Fruit fly (Drosophila melanogaster) whole organism, embryonic: Measurements from ENCODE around the gene PAPLA1.

ENCODE experiments used
- Aef1 ChIP-seq: fragments of 200-800 bp; sonication (Bioruptor generic); IDR thresholded peaks from 3 replicates; pipeline ENCODE4 v1.3.6; 2022; ENCODE audit warnings: missing biosample characterization, missing genetic modification characterization
- Awh ChIP-seq: fragments of 200-800 bp; sonication (Bioruptor generic); IDR thresholded peaks from 2 replicates; pipeline ENCODE4, ENCODE4 v1.3.6; 2022; ENCODE audit warnings: missing biosample characterization, missing genetic modification characterization
- Blimp-1 ChIP-seq: fragments of 200-800 bp; sonication (Bioruptor generic); optimal IDR thresholded peaks from 3 replicates; lab custom pipeline; 2018; ENCODE audit warnings: missing biosample characterization, missing genetic modification characterization, mild to moderate bottlenecking, moderate library complexity, missing genetic modification reagents
- BtbVII ChIP-seq: fragments of 200-800 bp; sonication (Bioruptor generic); optimal IDR thresholded peaks from 3 replicates; lab custom pipeline; 2017; ENCODE audit warnings: missing biosample characterization, mild to moderate bottlenecking, missing genetic modification characterization
- CG10959 ChIP-seq: fragments of 200-800 bp; sonication (Bioruptor generic); IDR thresholded peaks from 2 replicates; pipeline ENCODE4 v1.3.6; 2022; ENCODE audit warnings: missing biosample characterization, missing genetic modification characterization
- CG15514 ChIP-seq: fragments of 200-800 bp; sonication (Bioruptor generic); optimal IDR thresholded peaks from 3 replicates; lab custom pipeline; 2017; ENCODE audit warnings: missing biosample characterization, missing genetic modification characterization, mild to moderate bottlenecking, moderate library complexity, missing genetic modification reagents
- CG17568 ChIP-seq: fragments of 200-800 bp; sonication (Bioruptor generic); optimal IDR thresholded peaks from 2 replicates; lab custom pipeline; 2018; ENCODE audit warnings: missing biosample characterization, mild to moderate bottlenecking, missing genetic modification characterization, moderate library complexity
- CG2129 ChIP-seq: fragments of 200-800 bp; sonication (Bioruptor generic); IDR thresholded peaks from 2 replicates; pipeline ENCODE4 v1.3.6; 2022; ENCODE audit warnings: missing biosample characterization, missing genetic modification characterization; ENCODE audit not compliant: partially characterized antibody
- CG31365 ChIP-seq: fragments of 200-800 bp; sonication (Bioruptor generic); optimal IDR thresholded peaks from 2 replicates; lab custom pipeline; 2018; ENCODE audit warnings: missing biosample characterization, mild to moderate bottlenecking, missing genetic modification characterization
- CG33557 ChIP-seq: fragments of 200-800 bp; sonication (Bioruptor generic); optimal IDR thresholded peaks from 2 replicates; lab custom pipeline; 2019; ENCODE audit warnings: missing biosample characterization, mild to moderate bottlenecking, missing genetic modification characterization, moderate library complexity
- CG3407 ChIP-seq: fragments of 200-800 bp; sonication (Bioruptor generic); optimal IDR thresholded peaks from 2 replicates; lab custom pipeline; 2018; ENCODE audit warnings: missing biosample characterization, mild to moderate bottlenecking, missing genetic modification characterization
- CG34376 ChIP-seq: fragments of 200-800 bp; sonication (Bioruptor generic); optimal IDR thresholded peaks from 2 replicates; lab custom pipeline; 2018; ENCODE audit warnings: missing biosample characterization, mild to moderate bottlenecking, missing genetic modification characterization
- CG4282 ChIP-seq: fragments of 200-800 bp; sonication (Bioruptor generic); optimal IDR thresholded peaks from 2 replicates; lab custom pipeline; 2016; ENCODE audit warnings: missing biosample characterization, missing genetic modification characterization
- CG4854 ChIP-seq: fragments of 200-800 bp; sonication (Bioruptor generic); optimal IDR thresholded peaks from 2 replicates; lab custom pipeline; 2016; ENCODE audit warnings: missing biosample characterization, missing genetic modification characterization, inconsistent platforms
- CG5245 ChIP-seq: fragments of 200-800 bp; sonication (Bioruptor generic); optimal IDR thresholded peaks from 3 replicates; lab custom pipeline; 2016; ENCODE audit warnings: missing biosample characterization, missing genetic modification characterization
- CG6765 ChIP-seq: fragments of 200-800 bp; sonication (Bioruptor generic); optimal IDR thresholded peaks from 3 replicates; lab custom pipeline; 2017; ENCODE audit warnings: missing biosample characterization, mild to moderate bottlenecking, missing genetic modification characterization
- Camta ChIP-seq: fragments of 200-800 bp; sonication (Bioruptor generic); optimal IDR thresholded peaks from 2 replicates; lab custom pipeline; 2016; ENCODE audit warnings: missing biosample characterization, missing genetic modification characterization
- Dad ChIP-seq: fragments of 200-800 bp; sonication (Bioruptor generic); optimal IDR thresholded peaks from 3 replicates; lab custom pipeline; 2016; ENCODE audit warnings: missing biosample characterization, missing genetic modification characterization
- Dll ChIP-seq: fragments of 200-800 bp; sonication (Bioruptor generic); IDR thresholded peaks from 4 replicates; pipeline ENCODE4 v1.3.6; 2022; ENCODE audit warnings: missing biosample characterization, missing genetic modification characterization; ENCODE audit not compliant: partially characterized antibody
- E2f1 ChIP-seq: fragments of 200-800 bp; sonication (Bioruptor generic); IDR thresholded peaks from 2 replicates; pipeline ENCODE4 v1.3.6; 2022; ENCODE audit warnings: missing biosample characterization, missing genetic modification characterization
- E2f2 ChIP-seq: fragments of 200-800 bp; sonication (Bioruptor generic); IDR thresholded peaks from 2 replicates; pipeline ENCODE4 v1.3.6; 2022; ENCODE audit warnings: missing biosample characterization, missing genetic modification characterization
- Eip74EF ChIP-seq, 2 experiments: fragments of 200-800 bp in 1 of 2; fragments of >200 bp in 1 of 2; sonication (Bioruptor generic) in 1 of 2; optimal IDR thresholded peaks; 2 replicates each; lab custom pipeline; 2017 to 2019; ENCODE audit warnings: missing biosample characterization in 2 of 2, missing genetic modification characterization in 2 of 2, mild to moderate bottlenecking in 1 of 2, moderate library complexity in 1 of 2
- Ets97D ChIP-seq: fragments of 200-800 bp; sonication (Bioruptor generic); optimal IDR thresholded peaks from 3 replicates; lab custom pipeline; 2016; ENCODE audit warnings: missing biosample characterization, missing genetic modification characterization
- H15 ChIP-seq: fragments of 200-800 bp; sonication (Bioruptor generic); IDR thresholded peaks from 3 replicates; pipeline ENCODE4 v1.3.6; 2022; ENCODE audit warnings: missing biosample characterization, missing genetic modification characterization
- HLH54F ChIP-seq: fragments of 200-800 bp; sonication (Bioruptor generic); optimal IDR thresholded peaks from 3 replicates; lab custom pipeline; 2016; ENCODE audit warnings: missing biosample characterization, missing genetic modification characterization
- Hr3 ChIP-seq: fragments of 200-800 bp; sonication (Bioruptor generic); optimal IDR thresholded peaks from 3 replicates; lab custom pipeline; 2016; ENCODE audit warnings: missing biosample characterization, missing genetic modification characterization
- Hsf ChIP-seq: fragments of 200-800 bp; sonication (Bioruptor generic); optimal IDR thresholded peaks from 3 replicates; lab custom pipeline; 2016; ENCODE audit warnings: missing biosample characterization, missing genetic modification characterization
- Neu2 ChIP-seq: fragments of 200-800 bp; sonication (Bioruptor generic); optimal IDR thresholded peaks from 3 replicates; lab custom pipeline; 2016; ENCODE audit warnings: missing biosample characterization, missing genetic modification characterization, borderline replicate concordance
- Nf-YA ChIP-seq: fragments of 200-800 bp; sonication (Bioruptor generic); IDR thresholded peaks from 2 replicates; pipeline ENCODE4 v1.3.6; 2022; ENCODE audit warnings: missing biosample characterization, missing genetic modification characterization
- Sry-β ChIP-seq: fragments of 200-800 bp; sonication (Bioruptor generic); optimal IDR thresholded peaks from 2 replicates; lab custom pipeline; 2018; ENCODE audit warnings: missing biosample characterization, mild to moderate bottlenecking, missing genetic modification characterization, moderate library complexity
- YL-1 ChIP-seq: fragments of 200-800 bp; sonication (Bioruptor generic); optimal IDR thresholded peaks from 3 replicates; lab custom pipeline; 2017; ENCODE audit warnings: missing biosample characterization, mild to moderate bottlenecking, missing genetic modification characterization
- ac ChIP-seq: fragments of 200-800 bp; sonication (Bioruptor generic); optimal IDR thresholded peaks from 3 replicates; lab custom pipeline; 2017; ENCODE audit warnings: missing biosample characterization, mild to moderate bottlenecking, missing genetic modification characterization
- bigmax ChIP-seq: fragments of 200-800 bp; sonication (Bioruptor generic); optimal IDR thresholded peaks from 2 replicates; lab custom pipeline; 2018; ENCODE audit warnings: missing biosample characterization, mild to moderate bottlenecking, missing genetic modification characterization
- cg ChIP-seq: fragments of 200-800 bp; sonication (Bioruptor generic); optimal IDR thresholded peaks from 3 replicates; lab custom pipeline; 2019; ENCODE audit warnings: missing biosample characterization, mild to moderate bottlenecking, missing genetic modification characterization, moderate library complexity
- en ChIP-seq: fragments of 200-800 bp; sonication (Bioruptor generic); optimal IDR thresholded peaks from 2 replicates; lab custom pipeline; 2016; ENCODE audit warnings: missing biosample characterization, missing genetic modification characterization
- grau ChIP-seq: fragments of 200-800 bp; optimal IDR thresholded peaks from 3 replicates; lab custom pipeline; 2019; ENCODE audit warnings: missing biosample characterization, mild to moderate bottlenecking, missing genetic modification characterization, moderate library complexity
- hbn ChIP-seq: fragments of 200-800 bp; sonication (Bioruptor generic); IDR thresholded peaks from 2 replicates; pipeline ENCODE4 v1.3.6; 2022; ENCODE audit warnings: missing biosample characterization, missing genetic modification characterization; ENCODE audit not compliant: partially characterized antibody
- jing ChIP-seq: fragments of 200-800 bp; sonication (Bioruptor generic); optimal IDR thresholded peaks from 2 replicates; lab custom pipeline; 2018; ENCODE audit warnings: missing biosample characterization, mild to moderate bottlenecking, missing genetic modification characterization
- lola ChIP-seq, 3 experiments: fragments of >200 bp in 2 of 3; fragments of 200-800 bp in 1 of 3; sonication (Bioruptor generic) in 1 of 3; optimal IDR thresholded peaks; 2 replicates each; lab custom pipeline; 2017 to 2019; ENCODE audit warnings: missing biosample characterization in 3 of 3, missing genetic modification characterization in 3 of 3, mild to moderate bottlenecking in 1 of 3, moderate library complexity in 1 of 3
- mirr ChIP-seq: fragments of 200-800 bp; sonication (Bioruptor generic); optimal IDR thresholded peaks from 3 replicates; lab custom pipeline; 2018; ENCODE audit warnings: missing biosample characterization, mild to moderate bottlenecking, missing genetic modification characterization
- peb ChIP-seq: fragments of 200-800 bp; sonication (Bioruptor generic); IDR thresholded peaks from 2 replicates; pipeline ENCODE4 v1.3.6; 2022; ENCODE audit warnings: missing biosample characterization, missing genetic modification characterization
- phol ChIP-seq: fragments of 200-800 bp; sonication (Bioruptor generic); optimal IDR thresholded peaks from 3 replicates; lab custom pipeline; 2018; ENCODE audit warnings: missing biosample characterization, mild to moderate bottlenecking, missing genetic modification characterization, moderate library complexity
- salm ChIP-seq: fragments of 200-800 bp; sonication (Bioruptor generic); optimal IDR thresholded peaks from 2 replicates; lab custom pipeline; 2018; ENCODE audit warnings: missing biosample characterization, mild to moderate bottlenecking, missing genetic modification characterization
- sd ChIP-seq: fragments of 200-800 bp; sonication (Bioruptor generic); optimal IDR thresholded peaks from 3 replicates; lab custom pipeline; 2018; ENCODE audit warnings: missing biosample characterization, mild to moderate bottlenecking, missing genetic modification characterization, moderate library complexity
- sqz ChIP-seq: fragments of 200-800 bp; sonication (Bioruptor generic); optimal IDR thresholded peaks from 3 replicates; lab custom pipeline; 2018; ENCODE audit warnings: missing biosample characterization, mild to moderate bottlenecking, missing genetic modification characterization
- tup ChIP-seq: fragments of 200-800 bp; sonication (Bioruptor generic); optimal IDR thresholded peaks from 2 replicates; lab custom pipeline; 2016; ENCODE audit warnings: missing biosample characterization, mild to moderate bottlenecking, missing genetic modification characterization, moderate library complexity
- yki ChIP-seq: fragments of >200 bp; optimal IDR thresholded peaks from 3 replicates; lab custom pipeline; 2018
- zf30C ChIP-seq: fragments of 200-800 bp; sonication (Bioruptor generic); optimal IDR thresholded peaks from 3 replicates; lab custom pipeline; 2018; ENCODE audit warnings: missing biosample characterization, mild to moderate bottlenecking, missing genetic modification characterization
- zfh1 ChIP-seq: fragments of 200-800 bp; sonication (Bioruptor generic); IDR thresholded peaks from 3 replicates; pipeline ENCODE4 v1.3.6; 2022; ENCODE audit warnings: missing biosample characterization, missing genetic modification characterization
- zfh2 ChIP-seq: fragments of 200-800 bp; sonication (Bioruptor generic); optimal IDR thresholded peaks from 2 replicates; lab custom pipeline; 2016; ENCODE audit warnings: missing biosample characterization, missing genetic modification characterization

PAPLA1 gene

dm6 chr2L:8156682-8157081 lies 2.8 kb downstream of the PAPLA1 start (continued):
- TF ChIP-seq Aef1 (GFP tag; lab: Robert Waterston, UW) (peak; percentile 67), Nf-YA (no peak), zf30C (GFP tag; lab: Kevin White, UChicago) (no peak), CG10959 (GFP tag; lab: Robert Waterston, UW) (no peak), yki (lab: Kevin White, UChicago) (no peak), Blimp-1 (GFP tag; lab: Kevin White, UChicago) (peak; percentile 67), mirr (GFP tag; lab: Kevin White, UChicago) (peak; percentile 1), H15 (peak; percentile 47; the same call in 2 of the 3 replicates), en (GFP tag; lab: Kevin White, UChicago) (no peak), bigmax (GFP tag; lab: Kevin White, UChicago) (no peak), Dll (GFP tag; lab: Robert Waterston, UW) (0 out of 4 replicates have a peak, but pooled peaks have one; percentile 51), tup (GFP tag; lab: Kevin White, UChicago) (peak; percentile 65), Neu2 (GFP tag; lab: Kevin White, UChicago) (no peak), CG5245 (GFP tag; lab: Kevin White, UChicago) (peak; percentile 45), E2f1 (peak; percentile 64), BtbVII (GFP tag; lab: Kevin White, UChicago) (peak; percentile 48), phol (tag; lab: Kevin White, UChicago) (peak; percentile 76), jing (peak; percentile 11), Hr3 (GFP tag; lab: Kevin White, UChicago) (peak; percentile 64), Sry-β (peak; percentile 25), Eip74EF (GFP tag; optimal IDR thresholded peaks at IDR 0.05; lab: Kevin White, UChicago) (peak in 1 of 2 experiments; percentile 28), lola (GFP tag; optimal IDR thresholded peaks at IDR 0.05; lab: Kevin White, UChicago) (peak in 1 of 3 experiments; percentile 41), Hsf (GFP tag; lab: Kevin White, UChicago) (peak; percentile 79), hbn (GFP tag; lab: Robert Waterston, UW) (no peak), CG4854 (GFP tag; lab: Kevin White, UChicago) (peak; percentile 71), cg (GFP tag; lab: Kevin White, UChicago) (no peak), E2f2 (GFP tag; lab: Robert Waterston, UW) (peak; percentile 44; the same call in 1 of the 2 replicates), grau (tag; lab: Kevin White, UChicago) (peak; percentile 69), CG3407 (GFP tag; lab: Kevin White, UChicago) (no peak), YL-1 (GFP tag; lab: Kevin White, UChicago) (peak; percentile 81), Camta (GFP tag; lab: Kevin White, UChicago) (peak; percentile 50), CG17568 (GFP tag; lab: Kevin White, UChicago) (peak; percentile 57), peb (peak; percentile 61; the same call in 1 of the 2 replicates), Awh (GFP tag; lab: Robert Waterston, UW) (peak; percentile 60), CG31365 (tag; lab: Kevin White, UChicago) (no peak), CG15514 (GFP tag; lab: Kevin White, UChicago) (peak; percentile 82), CG4282 (GFP tag; lab: Kevin White, UChicago) (no peak), CG33557 (peak; percentile 34), CG2129 (GFP tag; lab: Robert Waterston, UW) (no peak), salm (peak; percentile 25), zfh2 (GFP tag; lab: Kevin White, UChicago) (peak; percentile 78), Dad (GFP tag; lab: Kevin White, UChicago) (peak; percentile 73), CG34376 (no peak), HLH54F (GFP tag; lab: Kevin White, UChicago) (peak; percentile 76), CG6765 (GFP tag; lab: Kevin White, UChicago) (no peak), sqz (peak; percentile 22), sd (tag; lab: Kevin White, UChicago) (peak; percentile 22), ac (no peak), zfh1 (GFP tag; lab: Robert Waterston, UW) (peak; percentile 70; the same call in 2 of the 3 replicates), Ets97D (GFP tag; lab: Kevin White, UChicago) (peak; percentile 76)
